Worm (Caenorhabditis elegans) whole organism, L2 larva: ENCODE data around the gene T28C6.8.

ENCODE experiments used
- C34F6.9 ChIP-seq: fragments of 150-350 bp; optimal IDR thresholded peaks from 2 replicates; lab custom pipeline; 2014; ENCODE audit warnings: missing biosample characterization, missing genetic modification characterization
- F13H6.1 ChIP-seq: sonication (generic microtip); optimal IDR thresholded peaks from 2 replicates; lab custom pipeline; 2016; ENCODE audit warnings: missing genetic modification characterization, missing compliant biosample characterization
- R02D3.7 ChIP-seq: fragments of 150-350 bp; optimal IDR thresholded peaks from 2 replicates; lab custom pipeline; 2014; ENCODE audit warnings: missing biosample characterization, missing genetic modification characterization
- Y55F3AM.14 ChIP-seq: fragments of 200-800 bp; sonication (Bioruptor generic); optimal IDR thresholded peaks from 2 replicates; lab custom pipeline; 2018; ENCODE audit warnings: mild to moderate bottlenecking, missing genetic modification characterization, missing compliant biosample characterization
- ZK546.5 ChIP-seq: sonication (generic microtip); optimal IDR thresholded peaks from 2 replicates; lab custom pipeline; 2017; ENCODE audit warnings: missing biosample characterization, missing genetic modification characterization
- aly-2 ChIP-seq: fragments of 150-350 bp; optimal IDR thresholded peaks from 2 replicates; lab custom pipeline; 2014; ENCODE audit warnings: missing biosample characterization, missing genetic modification characterization
- ama-1 ChIP-seq: fragments of 150-350 bp; optimal IDR thresholded peaks from 2 replicates; lab custom pipeline; 2018; ENCODE audit warnings: inconsistent platforms
- blmp-1 ChIP-seq: sonication (generic microtip); optimal IDR thresholded peaks from 2 replicates; lab custom pipeline; 2017; ENCODE audit warnings: missing genetic modification characterization, mild to moderate bottlenecking, missing compliant biosample characterization, antibody characterized with exemption, moderate library complexity; ENCODE audit not compliant: insufficient read depth
- ceh-16 ChIP-seq: fragments of 150-350 bp; optimal IDR thresholded peaks from 2 replicates; lab custom pipeline; 2014; ENCODE audit warnings: missing biosample characterization, missing genetic modification characterization
- ceh-82 ChIP-seq: fragments of 150-350 bp; optimal IDR thresholded peaks from 2 replicates; lab custom pipeline; 2014; ENCODE audit warnings: missing biosample characterization, missing genetic modification characterization
- crh-2 ChIP-seq: sonication (generic microtip); optimal IDR thresholded peaks from 2 replicates; lab custom pipeline; 2017; ENCODE audit warnings: missing biosample characterization, missing genetic modification characterization
- egl-27 ChIP-seq: sonication (generic microtip); optimal IDR thresholded peaks from 3 replicates; lab custom pipeline; 2017; ENCODE audit warnings: missing biosample characterization, missing genetic modification reagents, missing genetic modification characterization
- elt-3 ChIP-seq: sonication (generic microtip); optimal IDR thresholded peaks from 2 replicates; lab custom pipeline; 2017; ENCODE audit warnings: missing biosample characterization, missing genetic modification characterization
- fos-1 ChIP-seq: fragments of 150-350 bp; optimal IDR thresholded peaks from 2 replicates; lab custom pipeline; 2014; ENCODE audit warnings: missing biosample characterization, missing genetic modification characterization
- gmeb-1 ChIP-seq: fragments of 150-350 bp; optimal IDR thresholded peaks from 2 replicates; lab custom pipeline; 2014; ENCODE audit warnings: missing biosample characterization, missing genetic modification characterization
- lin-13 ChIP-seq: fragments of 150-350 bp; optimal IDR thresholded peaks from 2 replicates; lab custom pipeline; 2014; ENCODE audit warnings: missing biosample characterization, missing genetic modification reagents, missing genetic modification characterization
- lin-39 ChIP-seq: fragments of 150-350 bp; optimal IDR thresholded peaks from 2 replicates; lab custom pipeline; 2014; ENCODE audit warnings: missing biosample characterization, missing genetic modification reagents, missing genetic modification characterization
- lsy-2 ChIP-seq, 2 experiments: fragments of 150-350 bp in 1 of 2; sonication (generic microtip) in 1 of 2; optimal IDR thresholded peaks; 2 replicates each; lab custom pipeline; 2014 to 2017; ENCODE audit warnings: missing biosample characterization in 2 of 2, missing genetic modification characterization in 2 of 2
- mab-5 ChIP-seq: fragments of 150-350 bp; optimal IDR thresholded peaks from 2 replicates; lab custom pipeline; 2014; ENCODE audit warnings: missing biosample characterization, missing genetic modification characterization
- mbf-1 ChIP-seq: sonication (generic microtip); optimal IDR thresholded peaks from 2 replicates; lab custom pipeline; 2017; ENCODE audit warnings: missing biosample characterization, missing genetic modification characterization
- mdl-1 ChIP-seq, 2 experiments: fragments of 150-350 bp in 1 of 2; sonication (generic microtip) in 1 of 2; optimal IDR thresholded peaks; 2 replicates each; lab custom pipeline; 2017; ENCODE audit warnings: missing biosample characterization in 2 of 2, missing genetic modification characterization in 2 of 2
- nhr-10 ChIP-seq: sonication (generic microtip); optimal IDR thresholded peaks from 2 replicates; lab custom pipeline; 2017; ENCODE audit warnings: missing biosample characterization, missing genetic modification characterization
- nhr-11 ChIP-seq: fragments of 150-350 bp; optimal IDR thresholded peaks from 2 replicates; lab custom pipeline; 2014; ENCODE audit warnings: missing biosample characterization, missing genetic modification characterization
- nhr-12 ChIP-seq: fragments of 150-350 bp; optimal IDR thresholded peaks from 2 replicates; lab custom pipeline; 2014; ENCODE audit warnings: missing biosample characterization, missing genetic modification characterization
- nhr-129 ChIP-seq: fragments of 150-350 bp; optimal IDR thresholded peaks from 2 replicates; lab custom pipeline; 2014; ENCODE audit warnings: missing biosample characterization, missing genetic modification characterization
- nhr-21 ChIP-seq: fragments of 150-350 bp; optimal IDR thresholded peaks from 2 replicates; lab custom pipeline; 2014; ENCODE audit warnings: missing biosample characterization, missing genetic modification characterization
- nhr-23 ChIP-seq: fragments of 150-350 bp; optimal IDR thresholded peaks from 2 replicates; lab custom pipeline; 2014; ENCODE audit warnings: missing biosample characterization, missing genetic modification reagents, missing genetic modification characterization
- nhr-237 ChIP-seq: fragments of 150-350 bp; optimal IDR thresholded peaks from 2 replicates; lab custom pipeline; 2014; ENCODE audit warnings: missing biosample characterization, missing genetic modification characterization
- nhr-25 ChIP-seq: fragments of 150-350 bp; sonication (generic microtip); optimal IDR thresholded peaks from 3 replicates; lab custom pipeline; 2014; ENCODE audit warnings: missing biosample characterization, missing genetic modification characterization
- nhr-6 ChIP-seq: fragments of 150-350 bp; optimal IDR thresholded peaks from 2 replicates; lab custom pipeline; 2014; ENCODE audit warnings: missing biosample characterization, missing genetic modification characterization
- sem-4 ChIP-seq: fragments of 150-350 bp; optimal IDR thresholded peaks from 2 replicates; lab custom pipeline; 2014; ENCODE audit warnings: missing biosample characterization, missing genetic modification reagents, missing genetic modification characterization
- skn-1 ChIP-seq: sonication (generic microtip); optimal IDR thresholded peaks from 2 replicates; lab custom pipeline; 2017; ENCODE audit warnings: missing biosample characterization, missing genetic modification characterization
- sma-3 ChIP-seq: sonication (generic microtip); optimal IDR thresholded peaks from 2 replicates; lab custom pipeline; 2016; ENCODE audit warnings: missing genetic modification reagents, missing genetic modification characterization, missing compliant biosample characterization
- sma-9 ChIP-seq, 2 experiments: fragments of 150-350 bp in 1 of 2; sonication (generic microtip) in 1 of 2; optimal IDR thresholded peaks; 2 replicates each; lab custom pipeline; 2014 to 2016; ENCODE audit warnings: missing genetic modification characterization in 2 of 2, mild to moderate bottlenecking in 1 of 2, missing biosample characterization in 1 of 2, missing compliant biosample characterization in 1 of 2, missing genetic modification reagents in 1 of 2, moderate library complexity in 1 of 2
- snpc-4 ChIP-seq: fragments of 150-350 bp; optimal IDR thresholded peaks from 2 replicates; lab custom pipeline; 2014; ENCODE audit warnings: missing biosample characterization, missing genetic modification characterization
- unc-39 ChIP-seq: fragments of 150-350 bp; optimal IDR thresholded peaks from 2 replicates; lab custom pipeline; 2014; ENCODE audit warnings: missing biosample characterization, missing genetic modification characterization
- unc-55 ChIP-seq: fragments of 150-350 bp; sonication (generic microtip); optimal IDR thresholded peaks from 3 replicates; lab custom pipeline; 2014; ENCODE audit warnings: missing biosample characterization, missing genetic modification reagents, missing genetic modification characterization
- unc-62 ChIP-seq: fragments of 150-350 bp; optimal IDR thresholded peaks from 2 replicates; lab custom pipeline; 2014; ENCODE audit warnings: missing biosample characterization, missing genetic modification reagents, missing genetic modification characterization
- ztf-1 ChIP-seq: fragments of 200-800 bp; sonication (Bioruptor generic); conservative IDR thresholded peaks from 2 replicates; pipeline ENCODE4 v1.3.6; 2022; ENCODE audit warnings: missing genetic modification characterization, missing compliant biosample characterization
- ztf-11 ChIP-seq: sonication (generic microtip); optimal IDR thresholded peaks from 2 replicates; lab custom pipeline; 2017; ENCODE audit warnings: missing biosample characterization, missing genetic modification characterization
- ztf-4 ChIP-seq: fragments of 150-350 bp; optimal IDR thresholded peaks from 2 replicates; lab custom pipeline; 2014; ENCODE audit warnings: missing biosample characterization, missing genetic modification characterization

T28C6.8 gene

ce11 chrIV:8827500-8827899 is 3.0 kb downstream of the T28C6.8 start, which contains the start of gene T28C6.7:
Gene T28C6.7, plus strand, starts transcription at chrIV:8827800.
- TF ChIP-seq egl-27 (tag; lab: Kevin White, UChicago) (no peak), fos-1 (tag; lab: Kevin White, UChicago) (no peak), nhr-237 (tag; lab: Kevin White, UChicago) (no peak), sma-9 (GFP tag; optimal IDR thresholded peaks at IDR 0.05; lab: Kevin White, UChicago) (no peak), sma-9 (tag; optimal IDR thresholded peaks at IDR 0.05; lab: Kevin White, UChicago) (no peak), lin-39 (tag; lab: Kevin White, UChicago) (no peak)

DNA sequence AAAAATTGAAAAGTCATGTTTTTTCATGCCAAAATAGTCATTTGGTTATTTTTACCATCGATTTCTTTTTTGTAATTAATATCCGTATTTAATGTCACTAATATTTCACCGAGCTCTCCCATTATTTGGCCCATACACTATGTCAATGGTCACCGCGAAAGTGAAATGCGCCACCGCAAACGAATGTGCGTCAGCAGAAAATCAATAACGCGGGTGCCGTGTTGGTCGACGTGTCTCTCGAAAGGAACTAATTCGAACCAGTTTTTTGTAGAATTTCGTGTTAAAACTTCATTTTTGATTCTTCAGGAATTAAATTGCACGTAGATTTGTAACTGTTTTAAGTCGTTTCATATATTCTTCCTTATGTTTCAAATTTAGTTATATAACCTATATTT is 3.9 kb downstream of the T28C6.8 start:
- TF ChIP-seq nhr-129 (tag; lab: Kevin White, UChicago) (peak; percentile 24), ceh-16 (tag; lab: Kevin White, UChicago) (peak; percentile 1), sma-3 (GFP tag; lab: Kevin White, UChicago) (no peak), nhr-25 (tag; lab: Kevin White, UChicago) (peak; percentile 10), nhr-10 (tag; lab: Kevin White, UChicago) (no peak), sem-4 (tag; lab: Kevin White, UChicago) (peak; percentile 21), lsy-2 (tag; optimal IDR thresholded peaks at IDR 0.05; lab: Kevin White, UChicago) (peak in 1 of 2 experiments; percentile 61), fos-1 (tag; lab: Kevin White, UChicago) (peak; percentile 48), lin-39 (tag; lab: Kevin White, UChicago) (no peak), blmp-1 (peak; percentile 57), sma-9 (GFP tag; optimal IDR thresholded peaks at IDR 0.05; lab: Kevin White, UChicago) (peak; percentile 23), sma-9 (tag; optimal IDR thresholded peaks at IDR 0.05; lab: Kevin White, UChicago) (no peak), unc-55 (GFP tag; lab: Kevin White, UChicago) (peak; percentile 40)

- TF ChIP-seq aly-2 (tag; lab: Kevin White, UChicago) (peak; percentile 3), nhr-21 (tag; lab: Kevin White, UChicago) (peak; percentile 30), gmeb-1 (tag; lab: Kevin White, UChicago) (no peak), unc-39 (tag; lab: Kevin White, UChicago) (no peak), sma-3 (GFP tag; lab: Kevin White, UChicago) (peak; percentile 38), nhr-25 (tag; lab: Kevin White, UChicago) (peak; percentile 38), sma-9 (GFP tag; optimal IDR thresholded peaks at IDR 0.05; lab: Kevin White, UChicago) (no peak), sma-9 (tag; optimal IDR thresholded peaks at IDR 0.05; lab: Kevin White, UChicago) (no peak), lin-13 (GFP tag; lab: Kevin White, UChicago) (peak; percentile 58)
Observed at ce11 chrIV:8825997-8826605, 4.4 kb downstream of the T28C6.8 start.

DNA sequence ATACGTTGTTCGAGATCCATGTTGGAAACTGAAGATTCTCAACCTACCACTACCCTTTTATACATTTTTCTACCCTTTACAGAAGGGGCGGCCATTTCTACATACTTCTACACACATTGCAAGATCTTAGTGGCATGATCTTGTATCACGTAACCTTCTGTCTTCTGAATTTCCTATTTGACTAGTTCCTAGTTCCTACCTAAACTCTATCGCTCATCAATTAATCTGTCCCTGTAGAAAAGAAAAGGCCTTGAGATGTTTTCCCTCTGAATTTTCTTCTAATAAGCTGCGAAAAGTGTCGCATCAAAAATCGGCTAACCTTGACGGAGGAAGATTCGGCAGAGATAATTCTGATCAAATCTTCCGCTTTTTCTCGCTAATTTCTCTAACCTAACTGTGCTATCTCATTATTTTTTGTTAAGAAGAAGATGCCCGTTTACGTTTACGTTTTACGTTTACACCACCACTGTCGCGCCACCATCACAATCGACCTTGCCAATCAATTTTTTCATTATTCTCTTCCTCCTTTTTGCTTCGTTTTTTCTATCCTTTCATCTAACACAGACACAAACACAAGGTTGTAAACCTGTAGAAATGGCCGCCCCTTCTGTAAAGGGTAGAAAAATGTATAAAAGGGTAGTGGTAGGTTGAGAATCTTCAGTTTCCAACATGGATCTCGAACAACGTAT is 6.2 kb downstream of the T28C6.8 start, which contains the start of the genes col-117 and col-3:
Gene col-117 (minus strand): TSS at position 51 of the 689 bp plus-strand sequence.
Gene col-3 (plus strand): TSS at position 639 of the 689 bp plus-strand sequence.
- TF ChIP-seq mdl-1 (tag; optimal IDR thresholded peaks at IDR 0.05; lab: Kevin White, UChicago) = no peak
- TF ChIP-seq ama-1 (lab: Kevin White, UChicago) = no peak
- no peak for TF ChIP-seq nhr-10 (tag; lab: Kevin White, UChicago)
- no peak for TF ChIP-seq ztf-1
- TF ChIP-seq crh-2 (tag; lab: Kevin White, UChicago) = peak; percentile 13
- no peak for TF ChIP-seq R02D3.7 (tag; lab: Kevin White, UChicago)
- TF ChIP-seq nhr-21 (tag; lab: Kevin White, UChicago) = no peak
- TF ChIP-seq snpc-4 (tag; lab: Kevin White, UChicago) = no peak
- TF ChIP-seq fos-1 (tag; lab: Kevin White, UChicago) = peak; percentile 4
- TF ChIP-seq egl-27 (tag; lab: Kevin White, UChicago) = peak; percentile 56
- TF ChIP-seq mbf-1 (tag; lab: Kevin White, UChicago) = no peak
- no peak for TF ChIP-seq unc-62 (GFP tag; lab: Kevin White, UChicago)
- peak; percentile 12 for TF ChIP-seq C34F6.9 (tag; lab: Kevin White, UChicago)
- peak in 1 of 2 experiments; percentile 3 for TF ChIP-seq lsy-2 (tag; optimal IDR thresholded peaks at IDR 0.05; lab: Kevin White, UChicago)
- TF ChIP-seq blmp-1 = peak; percentile 11
- TF ChIP-seq unc-39 (tag; lab: Kevin White, UChicago) = no peak
- TF ChIP-seq sem-4 (tag; lab: Kevin White, UChicago) = peak; percentile 39
- TF ChIP-seq Y55F3AM.14 (GFP tag; lab: Kevin White, UChicago) = no peak
- TF ChIP-seq lin-39 (tag; lab: Kevin White, UChicago) = no peak
- no peak for TF ChIP-seq F13H6.1 (tag; lab: Kevin White, UChicago)
- TF ChIP-seq mab-5 (tag; lab: Kevin White, UChicago) = no peak
- TF ChIP-seq skn-1 (tag; lab: Kevin White, UChicago) = no peak
- TF ChIP-seq nhr-23 (tag; lab: Kevin White, UChicago) = no peak
- no peak for TF ChIP-seq aly-2 (tag; lab: Kevin White, UChicago)
- no peak for TF ChIP-seq elt-3 (tag; lab: Kevin White, UChicago)
- no peak for TF ChIP-seq ztf-11 (tag; lab: Kevin White, UChicago)
- TF ChIP-seq ceh-82 = no peak
- TF ChIP-seq gmeb-1 (tag; lab: Kevin White, UChicago) = peak; percentile 13
- no peak for TF ChIP-seq nhr-12 (tag; lab: Kevin White, UChicago)
- TF ChIP-seq nhr-11 (tag; lab: Kevin White, UChicago) = no peak
- no peak for TF ChIP-seq ZK546.5
- no peak for TF ChIP-seq nhr-6 (tag; lab: Kevin White, UChicago)
- TF ChIP-seq sma-9 (GFP tag; optimal IDR thresholded peaks at IDR 0.05; lab: Kevin White, UChicago) = peak; percentile 49
- no peak for TF ChIP-seq sma-9 (tag; optimal IDR thresholded peaks at IDR 0.05; lab: Kevin White, UChicago)
- no peak for TF ChIP-seq ztf-4
- peak; percentile 11 for TF ChIP-seq ceh-16 (tag; lab: Kevin White, UChicago)
- TF ChIP-seq nhr-237 (tag; lab: Kevin White, UChicago) = no peak
